Worm (Caenorhabditis elegans) whole organism, late embryonic: ENCODE data around the gene gcy-1.

Source experiments
- C08G9.2 ChIP-seq: sonication (generic microtip); optimal IDR thresholded peaks from 2 replicates; lab custom pipeline; 2016; ENCODE audit warnings: mild to moderate bottlenecking, missing genetic modification characterization, moderate library complexity, missing compliant biosample characterization
- F13H6.1 ChIP-seq: sonication (generic microtip); optimal IDR thresholded peaks from 2 replicates; lab custom pipeline; 2016; ENCODE audit warnings: missing genetic modification characterization, missing compliant biosample characterization
- K02D7.2 ChIP-seq: sonication (generic microtip); optimal IDR thresholded peaks from 2 replicates; lab custom pipeline; 2017; ENCODE audit warnings: mild to moderate bottlenecking, missing genetic modification characterization, missing compliant biosample characterization
- T23F11.4 ChIP-seq: fragments of 200-800 bp; sonication (Bioruptor generic); optimal IDR thresholded peaks from 2 replicates; lab custom pipeline; 2018; ENCODE audit warnings: mild to moderate bottlenecking, missing genetic modification characterization, missing compliant biosample characterization
- Y22D7AL.16 ChIP-seq: sonication (generic microtip); optimal IDR thresholded peaks from 2 replicates; lab custom pipeline; 2016; ENCODE audit warnings: missing genetic modification characterization, missing compliant biosample characterization
- ahr-1 ChIP-seq: sonication (generic microtip); optimal IDR thresholded peaks from 2 replicates; lab custom pipeline; 2016; ENCODE audit warnings: missing genetic modification characterization, missing compliant biosample characterization
- ceh-30 ChIP-seq: fragments of 150-350 bp; optimal IDR thresholded peaks from 2 replicates; lab custom pipeline; 2014; ENCODE audit warnings: missing biosample characterization, missing genetic modification characterization
- ceh-34 ChIP-seq: sonication (generic microtip); optimal IDR thresholded peaks from 2 replicates; lab custom pipeline; 2016; ENCODE audit warnings: mild to moderate bottlenecking, missing genetic modification characterization, missing compliant biosample characterization
- ceh-45 ChIP-seq: fragments of 200-800 bp; sonication (Bioruptor generic); IDR thresholded peaks from 2 replicates; pipeline ENCODE4 v1.3.6; 2022; ENCODE audit warnings: missing genetic modification reagents, missing genetic modification characterization, missing compliant biosample characterization
- ceh-6 ChIP-seq: fragments of 200-800 bp; sonication (Bioruptor generic); optimal IDR thresholded peaks from 2 replicates; lab custom pipeline; 2018; ENCODE audit warnings: mild to moderate bottlenecking, missing genetic modification characterization, missing compliant biosample characterization
- ceh-9 ChIP-seq: sonication (generic microtip); optimal IDR thresholded peaks from 2 replicates; lab custom pipeline; 2016; ENCODE audit warnings: mild to moderate bottlenecking, missing genetic modification characterization, inconsistent platforms, missing compliant biosample characterization
- dmd-4 ChIP-seq: sonication (generic microtip); optimal IDR thresholded peaks from 2 replicates; lab custom pipeline; 2016; ENCODE audit warnings: borderline replicate concordance, missing genetic modification characterization, missing compliant biosample characterization
- eyg-1 ChIP-seq: sonication (generic microtip); optimal IDR thresholded peaks from 2 replicates; lab custom pipeline; 2016; ENCODE audit warnings: missing genotype, missing genetic modification characterization, missing compliant biosample characterization
- fkh-10 ChIP-seq: fragments of 150-350 bp; optimal IDR thresholded peaks from 2 replicates; lab custom pipeline; 2014; ENCODE audit warnings: missing biosample characterization, missing genetic modification reagents, missing genetic modification characterization
- gmeb-2 ChIP-seq: sonication (generic microtip); optimal IDR thresholded peaks from 2 replicates; lab custom pipeline; 2016; ENCODE audit warnings: missing genetic modification characterization, inconsistent platforms, missing compliant biosample characterization
- hlh-13 ChIP-seq: fragments of 200-800 bp; sonication (Bioruptor generic); optimal IDR thresholded peaks from 2 replicates; lab custom pipeline; 2018; ENCODE audit warnings: mild to moderate bottlenecking, missing genetic modification characterization, missing compliant biosample characterization
- hlh-30 ChIP-seq: sonication (generic microtip); optimal IDR thresholded peaks from 2 replicates; lab custom pipeline; 2017; ENCODE audit warnings: antibody characterized with exemption, missing genetic modification characterization, missing compliant biosample characterization; ENCODE audit not compliant: insufficient read depth
- hlh-6 ChIP-seq: sonication (generic microtip); optimal IDR thresholded peaks from 2 replicates; lab custom pipeline; 2016; ENCODE audit warnings: missing genotype, missing genetic modification characterization, missing compliant biosample characterization
- madf-2 ChIP-seq: sonication (generic microtip); optimal IDR thresholded peaks from 2 replicates; lab custom pipeline; 2017; ENCODE audit warnings: missing genetic modification characterization, missing compliant biosample characterization
- mec-3 ChIP-seq: sonication (generic microtip); optimal IDR thresholded peaks from 2 replicates; lab custom pipeline; 2016; ENCODE audit warnings: borderline replicate concordance, missing genetic modification characterization, missing compliant biosample characterization
- nfya-1 ChIP-seq: sonication (generic microtip); optimal IDR thresholded peaks from 2 replicates; lab custom pipeline; 2017; ENCODE audit warnings: missing genetic modification characterization, mild to moderate bottlenecking, missing compliant biosample characterization, antibody characterized with exemption, moderate library complexity
- npax-4 ChIP-seq: sonication (generic microtip); optimal IDR thresholded peaks from 2 replicates; lab custom pipeline; 2016; ENCODE audit warnings: missing genetic modification characterization, missing compliant biosample characterization
- odd-2 ChIP-seq: sonication (generic microtip); optimal IDR thresholded peaks from 2 replicates; lab custom pipeline; 2017; ENCODE audit warnings: antibody characterized with exemption, mild to moderate bottlenecking, missing genetic modification characterization, missing compliant biosample characterization
- pha-4 ChIP-seq: fragments of 150-350 bp; optimal IDR thresholded peaks from 2 replicates; lab custom pipeline; 2018; ENCODE audit warnings: missing biosample characterization, missing genetic modification reagents, missing genetic modification characterization
- pros-1 ChIP-seq: fragments of 150-350 bp; optimal IDR thresholded peaks from 2 replicates; lab custom pipeline; 2014; ENCODE audit warnings: missing biosample characterization, missing genetic modification reagents, missing genetic modification characterization
- ref-2 ChIP-seq: sonication (generic microtip); optimal IDR thresholded peaks from 2 replicates; lab custom pipeline; 2016; ENCODE audit warnings: missing genetic modification characterization, missing compliant biosample characterization
- rnt-1 ChIP-seq: sonication (generic microtip); optimal IDR thresholded peaks from 2 replicates; lab custom pipeline; 2016; ENCODE audit warnings: missing genetic modification characterization, missing compliant biosample characterization
- sdc-2 ChIP-seq: sonication (generic microtip); optimal IDR thresholded peaks from 2 replicates; lab custom pipeline; 2016; ENCODE audit warnings: missing genotype, missing genetic modification characterization, missing compliant biosample characterization
- sox-2 ChIP-seq: fragments of 200-800 bp; sonication (Bioruptor generic); IDR thresholded peaks from 2 replicates; pipeline ENCODE4 v1.3.6; 2022; ENCODE audit warnings: missing genetic modification reagents, missing genetic modification characterization, missing compliant biosample characterization
- tbx-2 ChIP-seq: sonication (generic microtip); optimal IDR thresholded peaks from 2 replicates; lab custom pipeline; 2016; ENCODE audit warnings: missing genetic modification characterization, missing compliant biosample characterization
- tbx-7 ChIP-seq: sonication (generic microtip); optimal IDR thresholded peaks from 2 replicates; lab custom pipeline; 2016; ENCODE audit warnings: missing genotype, missing genetic modification characterization, missing compliant biosample characterization
- unc-3 ChIP-seq, 2 experiments: fragments of 200-800 bp in 1 of 2; sonication (Bioruptor generic) in 1 of 2; sonication (generic microtip) in 1 of 2; conservative IDR thresholded peaks in 1 of 2; optimal IDR thresholded peaks in 1 of 2; 2 replicates each; pipeline versions ENCODE4 v1.3.6 to Lab custom; 2016 to 2022; ENCODE audit warnings: missing compliant biosample characterization in 2 of 2, missing genetic modification characterization in 2 of 2, missing genetic modification reagents in 1 of 2
- unc-42 ChIP-seq: sonication (generic microtip); optimal IDR thresholded peaks from 2 replicates; lab custom pipeline; 2016; ENCODE audit warnings: missing genotype, missing genetic modification characterization, missing compliant biosample characterization
- unc-55 ChIP-seq: sonication (generic microtip); optimal IDR thresholded peaks from 2 replicates; lab custom pipeline; 2017; ENCODE audit warnings: missing biosample characterization, missing genetic modification reagents, missing genetic modification characterization
- unc-86 ChIP-seq: sonication (generic microtip); optimal IDR thresholded peaks from 2 replicates; lab custom pipeline; 2016; ENCODE audit warnings: missing genetic modification characterization, missing compliant biosample characterization
- ztf-16 ChIP-seq: sonication (generic microtip); optimal IDR thresholded peaks from 2 replicates; lab custom pipeline; 2017; ENCODE audit warnings: missing genetic modification characterization, missing compliant biosample characterization

gcy-1 gene

ce11 chrII:9557437-9558150, 40.9 kb upstream of the gcy-1 start, which contains the start of gene zfp-2:
TSS of gene zfp-2 (plus strand) at chrII:9557650.
- TF ChIP-seq tbx-2 (tag; lab: Kevin White, UChicago) (no peak), unc-42 (tag; lab: Kevin White, UChicago) (peak; percentile 47)

- TF ChIP-seq fkh-10 (GFP tag; lab: Kevin White, UChicago) (no peak), dmd-4 (no peak), C08G9.2 (tag; lab: Kevin White, UChicago) (no peak), unc-3 (GFP tag; conservative IDR thresholded peaks at IDR 0.05; lab: Robert Waterston, UW) (no peak), unc-3 (tag; optimal IDR thresholded peaks at IDR 0.05; lab: Kevin White, UChicago) (no peak), pha-4 (tag; lab: Kevin White, UChicago) (no peak), F13H6.1 (tag; lab: Kevin White, UChicago) (no peak)
Measured at ce11 chrII:9556582-9556981, 39.8 kb upstream of the gcy-1 start.

ce11 chrII:9554925-9555553, 38.3 kb upstream of the gcy-1 start, which contains the start of gene F35H8.2:
TSS of gene F35H8.2 (plus strand) at chrII:9555503.
- TF ChIP-seq ref-2 (tag; lab: Kevin White, UChicago) (no peak), gmeb-2 (no peak), ceh-45 (GFP tag; lab: Robert Waterston, UW) (no peak), ztf-16 (tag; lab: Kevin White, UChicago) (no peak), tbx-7 (no peak), nfya-1 (tag; lab: Kevin White, UChicago) (no peak), sox-2 (GFP tag; lab: Robert Waterston, UW) (no peak), unc-86 (no peak), ceh-9 (tag; lab: Kevin White, UChicago) (no peak), ceh-34 (tag; lab: Kevin White, UChicago) (no peak), ahr-1 (tag; lab: Kevin White, UChicago) (no peak), hlh-13 (GFP tag; lab: Kevin White, UChicago) (no peak), rnt-1 (tag; lab: Kevin White, UChicago) (no peak), odd-2 (no peak), sdc-2 (no peak), fkh-10 (GFP tag; lab: Kevin White, UChicago) (no peak), hlh-6 (tag; lab: Kevin White, UChicago) (no peak), unc-55 (no peak)

ce11 chrII:9553179-9553578, 36.4 kb upstream of the gcy-1 start, which contains the start of gene F35H8.1:
TSS of gene F35H8.1 (minus strand) at chrII:9553279.
- TF ChIP-seq T23F11.4 (no peak), pros-1 (tag; lab: Kevin White, UChicago) (no peak), Y22D7AL.16 (tag; lab: Kevin White, UChicago) (no peak), F13H6.1 (tag; lab: Kevin White, UChicago) (no peak), hlh-30 (no peak), ceh-6 (GFP tag; lab: Kevin White, UChicago) (no peak), dmd-4 (no peak), fkh-10 (GFP tag; lab: Kevin White, UChicago) (no peak), gmeb-2 (no peak), ceh-45 (GFP tag; lab: Robert Waterston, UW) (no peak), hlh-13 (GFP tag; lab: Kevin White, UChicago) (no peak), npax-4 (tag; lab: Kevin White, UChicago) (no peak), ceh-9 (tag; lab: Kevin White, UChicago) (no peak), ceh-30 (tag; lab: Kevin White, UChicago) (no peak), eyg-1 (tag; lab: Kevin White, UChicago) (no peak), K02D7.2 (tag; lab: Kevin White, UChicago) (no peak), mec-3 (no peak), sdc-2 (no peak), madf-2 (tag; lab: Kevin White, UChicago) (no peak), unc-55 (no peak)
